Fruit fly (Drosophila melanogaster): ENCODE results near the gene CG34299.

Gene CG34299

dm6 chr3R:30204004-30204603 lies 45.3 kb upstream of the CG34299 start (continued):
- TF ChIP-seq hth (optimal IDR thresholded peaks at IDR 0.05) = no peak
- no peak for TF ChIP-seq lilli (GFP tag; optimal IDR thresholded peaks at IDR 0.05)
- TF ChIP-seq CG18476 (GFP tag; optimal IDR thresholded peaks at IDR 0.05) = no peak
- no peak for TF ChIP-seq CG30403 (GFP tag; optimal IDR thresholded peaks at IDR 0.05)
- no peak for TF ChIP-seq sqz (GFP tag; optimal IDR thresholded peaks at IDR 0.05)
- no peak for TF ChIP-seq Sry-δ (GFP tag; optimal IDR thresholded peaks at IDR 0.05)
- no peak for TF ChIP-seq Tbp (GFP tag; optimal IDR thresholded peaks at IDR 0.05)
- TF ChIP-seq CG10462 (GFP tag; optimal IDR thresholded peaks at IDR 0.05) = no peak
- TF ChIP-seq CG7786 (GFP tag; optimal IDR thresholded peaks at IDR 0.05) = no peak
- no peak for TF ChIP-seq Kr (GFP tag; optimal IDR thresholded peaks at IDR 0.05)
- TF ChIP-seq CG9797 (GFP tag; optimal IDR thresholded peaks at IDR 0.05) = no peak
- TF ChIP-seq kni (GFP tag; optimal IDR thresholded peaks at IDR 0.05) = no peak
- peak; percentile 16 for TF ChIP-seq HmgZ (tag; optimal IDR thresholded peaks at IDR 0.05)
- no peak for TF ChIP-seq amos (GFP tag; IDR thresholded peaks at IDR 0.05; ENCODE audit: partially characterized antibody)
- TF ChIP-seq CG3726 (GFP tag; IDR thresholded peaks at IDR 0.05) = no peak
- no peak for TF ChIP-seq cg (GFP tag; optimal IDR thresholded peaks at IDR 0.05)
- TF ChIP-seq fd64A (GFP tag; optimal IDR thresholded peaks at IDR 0.05) = no peak
- no peak for TF ChIP-seq CG18619 (GFP tag; optimal IDR thresholded peaks at IDR 0.05)
- TF ChIP-seq br (optimal IDR thresholded peaks at IDR 0.05) = no peak

- TF ChIP-seq Dp (GFP tag; optimal IDR thresholded peaks at IDR 0.05) (peak; percentile 75), lbe (GFP tag; optimal IDR thresholded peaks at IDR 0.05) (peak; percentile 48), fru (optimal IDR thresholded peaks at IDR 0.05) (no peak), sqz (GFP tag; optimal IDR thresholded peaks at IDR 0.05) (no peak), chinmo (GFP tag; IDR thresholded peaks at IDR 0.05; ENCODE audit: partially characterized antibody) (peak; percentile 29; the same call in 1 of the 4 replicates), CG10431 (GFP tag; optimal IDR thresholded peaks at IDR 0.05) (peak; percentile 99), pzg (GFP tag; optimal IDR thresholded peaks at IDR 0.05) (peak; percentile 19), CG3995 (GFP tag; optimal IDR thresholded peaks at IDR 0.05) (peak; percentile 69), ci (GFP tag; IDR thresholded peaks at IDR 0.05) (peak; percentile 18; the same call in 1 of the 3 replicates), emc (GFP tag; optimal IDR thresholded peaks at IDR 0.05) (no peak), luna (GFP tag; optimal IDR thresholded peaks at IDR 0.05) (no peak), CG15269 (tag; optimal IDR thresholded peaks at IDR 0.05) (no peak), CHES-1-like (GFP tag; optimal IDR thresholded peaks at IDR 0.05) (no peak), CG2678 (tag; optimal IDR thresholded peaks at IDR 0.05) (no peak), btn (GFP tag; optimal IDR thresholded peaks at IDR 0.05) (no peak), CG3163 (GFP tag; optimal IDR thresholded peaks at IDR 0.05) (no peak), CG34422 (GFP tag; IDR thresholded peaks at IDR 0.05) (no peak), mld (GFP tag; IDR thresholded peaks at IDR 0.05; ENCODE audit: partially characterized antibody) (no peak), CG6254 (GFP tag; optimal IDR thresholded peaks at IDR 0.05) (peak; percentile 98), chn (GFP tag; optimal IDR thresholded peaks at IDR 0.05) (no peak), pho (GFP tag; optimal IDR thresholded peaks at IDR 0.05) (no peak), tgo (GFP tag; IDR thresholded peaks at IDR 0.05) (no peak), CG3281 (GFP tag; optimal IDR thresholded peaks at IDR 0.05) (no peak), otp (GFP tag; IDR thresholded peaks at IDR 0.05) (no peak), Doc3 (GFP tag; IDR thresholded peaks at IDR 0.05; ENCODE audit: partially characterized antibody) (no peak), Doc2 (GFP tag; IDR thresholded peaks at IDR 0.05) (no peak), CG11085 (GFP tag; IDR thresholded peaks at IDR 0.05) (no peak), GATAe (GFP tag; conservative IDR thresholded peaks at IDR 0.05) (no peak), CG10209 (GFP tag; optimal IDR thresholded peaks at IDR 0.05) (no peak), tna (GFP tag; IDR thresholded peaks at IDR 0.05; ENCODE audit: partially characterized antibody) (no peak), bsh (GFP tag; optimal IDR thresholded peaks at IDR 0.05) (no peak), Chrac-16 (GFP tag; optimal IDR thresholded peaks at IDR 0.05) (no peak), Hr51 (GFP tag; optimal IDR thresholded peaks at IDR 0.05) (peak in 1 of 2 experiments; percentile 54)
Observed at dm6 chr3R:30205946-30206345, 43.4 kb upstream of the CG34299 start.

Measured in whole organism, embryonic.